Worm (Caenorhabditis elegans): ENCODE results near the gene clec-246.
"Not testable (repeated sequence)": the region's sequence is repeated elsewhere in the genome, so short reads cannot be mapped to it uniquely, and the experiment has no call there.

The clec-246 gene

DNA sequence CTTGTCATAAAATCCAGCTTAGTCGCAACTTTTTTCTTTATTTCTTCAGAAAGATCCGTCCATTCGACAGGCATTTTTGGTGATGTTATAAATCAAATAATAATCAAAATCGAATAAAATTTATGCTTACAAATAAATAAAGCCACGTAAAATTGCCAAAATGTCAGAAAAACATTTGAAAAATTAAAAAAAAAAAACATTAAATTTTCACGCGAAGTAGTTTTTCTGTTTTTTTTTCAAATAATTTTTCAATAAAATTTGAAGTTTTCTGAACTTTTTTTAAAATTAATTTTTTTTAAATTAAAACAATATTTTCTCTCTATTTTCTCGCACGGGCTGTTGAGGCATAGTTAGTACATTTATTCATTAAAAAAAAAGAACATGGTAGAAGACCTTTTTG lies 10.6 kb upstream of the clec-246 start, which contains the start of gene C31G12.4:
TSS of gene C31G12.4 (minus strand) at position 101 of the 400 bp plus-strand sequence.
- TF ChIP-seq W03F9.2 (tag; optimal IDR thresholded peaks at IDR 0.05) (no peak), dao-5 (tag; optimal IDR thresholded peaks at IDR 0.05) (no peak), him-1 (tag; optimal IDR thresholded peaks at IDR 0.05) (no peak)

- no peak for TF ChIP-seq him-1 (tag; optimal IDR thresholded peaks at IDR 0.05)
- TF ChIP-seq W03F9.2 (tag; optimal IDR thresholded peaks at IDR 0.05): no peak
- no peak for TF ChIP-seq dao-5 (tag; optimal IDR thresholded peaks at IDR 0.05)
Measured at ce11 chrV:18179663-18180062, 9.6 kb upstream of the clec-246 start, which contains the start of gene C31G12.1. Gene C31G12.1 (plus strand): TSS chrV:18179963.

DNA sequence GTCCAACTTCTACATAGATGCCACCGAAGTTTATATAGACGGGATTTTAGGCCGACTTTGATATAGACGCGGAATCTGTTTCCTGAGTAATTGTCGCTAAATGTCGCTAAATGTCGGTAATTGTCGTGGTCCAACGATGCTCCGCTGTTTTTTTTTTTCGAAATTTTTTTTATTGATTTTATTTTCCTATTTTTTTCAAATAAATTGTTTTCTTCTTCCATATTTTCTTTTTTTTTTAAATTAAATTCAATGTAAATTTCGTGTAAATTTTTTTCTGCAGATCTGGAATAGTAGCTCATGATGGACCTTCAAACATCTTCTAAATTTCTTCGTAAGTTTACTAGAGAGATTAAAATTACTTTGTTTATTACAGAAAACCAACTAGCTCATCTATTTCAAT lies 4.4 kb upstream of the clec-246 start, which contains the start of gene C31G12.3:
TSS of gene C31G12.3 (plus strand) at position 301 of the 400 bp plus-strand sequence.
- TF ChIP-seq him-1 (tag; optimal IDR thresholded peaks at IDR 0.05) (no peak), dao-5 (tag; optimal IDR thresholded peaks at IDR 0.05) (no peak), W03F9.2 (tag; optimal IDR thresholded peaks at IDR 0.05) (no peak)

ce11 chrV:18188328-18188727 lies 953 bp upstream of the clec-246 start, which contains the start of gene clec-245:
Gene clec-245 (minus strand): TSS chrV:18188428.
- TF ChIP-seq W03F9.2 (tag; optimal IDR thresholded peaks at IDR 0.05) (no peak), him-1 (tag; optimal IDR thresholded peaks at IDR 0.05) (no peak), dao-5 (tag; optimal IDR thresholded peaks at IDR 0.05) (no peak)

DNA sequence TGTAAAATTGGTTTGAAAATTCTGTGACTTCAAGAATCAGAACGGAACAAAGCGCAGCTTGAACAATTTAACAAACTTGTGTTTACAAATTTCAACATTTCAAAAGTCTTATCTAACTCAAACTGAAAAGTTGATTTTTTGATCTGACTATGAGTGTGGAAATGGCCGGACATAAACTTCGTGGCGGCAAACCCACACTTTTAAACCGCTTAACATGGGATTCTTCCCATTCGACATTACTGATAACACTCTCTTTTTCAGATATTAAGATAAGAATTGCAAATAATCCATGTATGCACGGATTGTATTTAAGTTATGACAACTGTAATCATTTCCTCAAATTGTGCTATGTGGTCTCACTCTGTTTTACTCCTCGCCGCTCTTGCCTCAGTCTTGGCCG lies 1.8 kb downstream of the clec-246 start, which contains the start of gene clec-42:
TSS of gene clec-42 (plus strand) at position 285 of the 400 bp plus-strand sequence.
- no peak for TF ChIP-seq W03F9.2 (tag; optimal IDR thresholded peaks at IDR 0.05)

DNA sequence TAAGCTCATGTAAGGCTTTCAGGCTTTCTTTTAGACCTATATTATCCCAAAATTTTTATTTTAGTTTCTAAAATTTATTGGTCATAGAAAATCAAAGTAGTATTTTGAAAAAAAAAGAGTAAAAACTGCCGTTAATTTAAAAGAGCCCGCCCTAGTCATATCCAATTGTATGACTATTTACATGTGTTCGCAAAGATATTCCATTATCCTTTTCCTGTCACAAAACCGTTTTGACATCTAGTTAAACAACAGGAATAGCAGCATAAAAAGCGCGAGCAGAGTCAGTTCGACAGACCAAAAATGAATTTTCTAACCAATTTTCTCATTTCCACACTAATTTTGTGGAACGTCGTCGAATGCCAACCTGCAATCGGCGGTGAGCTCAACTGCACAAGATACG lies 5.7 kb downstream of the clec-246 start, which contains the start of gene F16H6.3:
TSS of gene F16H6.3 (plus strand) at position 301 of the 400 bp plus-strand sequence.
- no peak for TF ChIP-seq W03F9.2 (tag; optimal IDR thresholded peaks at IDR 0.05)
- TF ChIP-seq dao-5 (tag; optimal IDR thresholded peaks at IDR 0.05): no peak
- TF ChIP-seq him-1 (tag; optimal IDR thresholded peaks at IDR 0.05): no peak

DNA sequence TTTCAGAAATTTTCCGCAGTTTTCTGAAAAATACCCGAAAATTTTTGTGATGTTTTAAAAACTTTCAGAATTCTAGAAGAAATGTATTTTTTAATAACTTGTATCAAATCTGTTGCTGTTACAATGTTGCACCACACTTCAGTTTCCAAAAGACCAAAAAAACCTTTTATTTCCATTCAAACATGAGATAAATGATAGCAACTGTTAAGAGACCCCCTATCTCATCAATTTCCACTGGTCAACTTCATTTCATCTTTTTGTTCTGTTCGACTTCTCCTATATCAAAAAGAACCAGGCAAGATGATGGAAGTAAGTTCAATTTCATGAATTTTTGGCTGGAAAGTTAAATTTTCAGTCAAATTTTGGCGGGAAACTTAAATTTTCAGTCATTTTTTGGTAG lies 9.1 kb downstream of the clec-246 start, which contains the start of gene F16H6.4:
TSS of gene F16H6.4 (plus strand) at position 301 of the 400 bp plus-strand sequence.
- TF ChIP-seq dao-5 (tag; optimal IDR thresholded peaks at IDR 0.05) (no peak), him-1 (tag; optimal IDR thresholded peaks at IDR 0.05) (no peak), W03F9.2 (tag; optimal IDR thresholded peaks at IDR 0.05) (no peak)

DNA sequence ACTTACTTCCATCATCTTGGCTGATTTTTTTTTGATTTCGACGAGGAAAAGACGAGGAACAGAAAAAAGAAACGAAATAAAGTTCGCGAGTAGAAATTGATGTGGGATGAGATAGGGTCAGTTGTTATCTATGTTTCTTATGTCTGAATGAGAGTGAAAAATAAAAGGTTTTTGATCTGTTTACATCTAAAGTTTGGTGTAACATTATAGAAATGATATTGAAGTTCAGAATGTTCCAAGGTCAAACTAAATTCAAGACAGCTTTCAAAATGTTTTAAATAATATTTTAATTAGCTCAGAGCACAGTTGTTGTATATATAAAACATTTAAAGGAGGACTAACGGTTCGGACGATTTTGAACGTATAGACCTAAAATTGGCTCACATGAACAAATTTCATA lies 19.8 kb downstream of the clec-246 start, which contains the start of gene F16H6.7:
TSS of gene F16H6.7 (minus strand) at position 101 of the 400 bp plus-strand sequence.
- TF ChIP-seq him-1 (tag; optimal IDR thresholded peaks at IDR 0.05) (no peak), W03F9.2 (tag; optimal IDR thresholded peaks at IDR 0.05) (no peak), dao-5 (tag; optimal IDR thresholded peaks at IDR 0.05) (no peak)

- TF ChIP-seq W03F9.2 (tag; optimal IDR thresholded peaks at IDR 0.05): no peak
- TF ChIP-seq him-1 (tag; optimal IDR thresholded peaks at IDR 0.05): no peak
- TF ChIP-seq dao-5 (tag; optimal IDR thresholded peaks at IDR 0.05): no peak
Measured at ce11 chrV:18212848-18213247, 23.6 kb downstream of the clec-246 start.

ce11 chrV:18216175-18216574 lies 26.9 kb downstream of the clec-246 start, which contains the start of gene F16H6.8:
Gene F16H6.8 (minus strand): TSS chrV:18216275.
- TF ChIP-seq W03F9.2, him-1, dao-5 (tag; optimal IDR thresholded peaks at IDR 0.05): not testable (repeated sequence)

DNA sequence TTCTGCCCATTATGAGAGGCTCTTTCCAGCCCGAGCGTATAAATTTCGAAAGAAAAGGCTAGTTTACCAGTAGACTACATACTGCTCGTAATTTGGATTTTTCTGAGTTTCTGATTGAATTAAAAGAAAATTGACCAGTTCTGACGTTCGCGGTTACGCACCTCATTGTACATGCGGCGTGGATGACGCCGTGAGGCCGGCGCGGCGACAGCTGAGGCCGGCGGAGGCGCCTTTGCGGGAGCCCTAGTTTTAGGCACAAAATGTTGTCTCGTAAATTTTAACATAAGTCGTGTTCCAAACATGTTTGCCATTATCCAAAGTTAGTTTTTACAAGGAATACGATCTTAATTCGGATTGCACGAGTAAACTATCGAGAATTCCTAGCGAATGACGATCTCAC lies 27.5 kb downstream of the clec-246 start, which contains the start of gene F16H6.9:
TSS of gene F16H6.9 (plus strand) at position 301 of the 400 bp plus-strand sequence.
- not testable (repeated sequence) for TF ChIP-seq W03F9.2, dao-5, him-1 (tag; optimal IDR thresholded peaks at IDR 0.05)

DNA sequence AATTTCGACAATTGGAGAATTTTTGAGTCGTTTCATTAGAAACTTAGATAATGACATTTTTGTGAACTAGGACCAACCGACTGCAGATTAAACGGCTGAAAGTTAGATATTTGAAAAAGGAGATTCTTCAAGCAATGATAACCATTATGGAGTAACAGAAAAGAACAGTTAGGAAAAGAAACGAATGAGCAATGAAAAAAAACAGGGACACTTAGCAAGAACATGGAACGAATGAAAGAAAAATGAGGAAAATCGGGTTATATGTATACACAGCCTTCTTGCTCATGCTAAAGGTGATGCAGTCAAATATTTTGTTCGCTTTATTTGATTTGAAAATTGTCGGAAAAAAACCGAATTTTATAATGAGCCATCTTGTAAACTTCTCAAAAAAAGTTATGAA lies 35.1 kb downstream of the clec-246 start, which contains the start of gene F16H6.10:
TSS of gene F16H6.10 (minus strand) at position 101 of the 400 bp plus-strand sequence.
- TF ChIP-seq W03F9.2 (tag; optimal IDR thresholded peaks at IDR 0.05) (no peak), him-1 (tag; optimal IDR thresholded peaks at IDR 0.05) (no peak), dao-5 (tag; optimal IDR thresholded peaks at IDR 0.05) (no peak)

DNA sequence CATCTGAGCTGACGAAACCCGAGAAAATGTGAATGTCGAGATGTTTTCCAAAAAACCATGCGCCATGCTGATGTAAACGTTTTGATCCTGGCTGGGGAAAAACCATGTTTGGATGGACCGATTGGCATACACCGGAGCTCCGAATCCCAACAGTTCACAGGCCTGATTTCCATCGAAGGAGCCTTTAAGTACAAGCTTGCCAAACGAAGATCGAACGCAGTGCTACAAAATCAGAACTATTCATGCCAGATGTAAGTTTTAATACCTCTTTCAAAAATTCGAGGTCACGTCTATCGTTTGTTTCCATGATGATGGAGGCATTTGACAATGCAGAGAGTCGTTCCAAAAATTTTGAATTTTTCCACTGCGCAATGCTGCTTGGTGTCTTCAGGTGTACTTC lies 46.5 kb downstream of the clec-246 start:
- TF ChIP-seq him-1 (tag; optimal IDR thresholded peaks at IDR 0.05): no peak
- TF ChIP-seq dao-5 (tag; optimal IDR thresholded peaks at IDR 0.05): no peak
- no peak for TF ChIP-seq W03F9.2 (tag; optimal IDR thresholded peaks at IDR 0.05)

ce11 chrV:18236714-18237288 lies 47.5 kb downstream of the clec-246 start, which contains the start of gene R10E8.3:
Gene R10E8.3 (minus strand): TSS chrV:18236764.
- TF ChIP-seq dao-5 (tag; optimal IDR thresholded peaks at IDR 0.05) (no peak), W03F9.2 (tag; optimal IDR thresholded peaks at IDR 0.05) (no peak), him-1 (tag; optimal IDR thresholded peaks at IDR 0.05) (no peak)
